Worm (Caenorhabditis elegans) whole organism, mixed stage, embryonic: ENCODE measurements around the gene rab-6.1.
"Not testable (repeated sequence)": the region's sequence is repeated elsewhere in the genome, so short reads cannot be mapped to it uniquely, and the experiment has no call there.

Experiments used
- M03D4.4 ChIP-seq: sonication (generic microtip); optimal IDR thresholded peaks from 2 replicates; lab custom pipeline; 2017; ENCODE audit warnings: mild to moderate bottlenecking, missing genetic modification characterization, missing compliant biosample characterization
- ceh-39 ChIP-seq: fragments of 150-350 bp; optimal IDR thresholded peaks from 2 replicates; lab custom pipeline; 2014; ENCODE audit warnings: missing biosample characterization, missing genetic modification characterization
- ceh-83 ChIP-seq: fragments of 200-800 bp; sonication (Bioruptor generic); optimal IDR thresholded peaks from 2 replicates; lab custom pipeline; 2018; ENCODE audit warnings: mild to moderate bottlenecking, missing genetic modification characterization, missing compliant biosample characterization
- ces-1 ChIP-seq: fragments of 150-350 bp; optimal IDR thresholded peaks from 2 replicates; lab custom pipeline; 2014; ENCODE audit warnings: missing biosample characterization, missing genetic modification reagents, missing genetic modification characterization
- cnd-1 ChIP-seq: fragments of 200-800 bp; sonication (Bioruptor generic); optimal IDR thresholded peaks from 2 replicates; lab custom pipeline; 2018; ENCODE audit warnings: mild to moderate bottlenecking, missing genetic modification characterization, missing compliant biosample characterization
- elt-1 ChIP-seq: sonication (generic microtip); optimal IDR thresholded peaks from 2 replicates; lab custom pipeline; 2017; ENCODE audit warnings: missing genetic modification characterization, mild to moderate bottlenecking, missing compliant biosample characterization, antibody characterized with exemption, moderate library complexity, borderline replicate concordance; ENCODE audit not compliant: insufficient read depth
- elt-3 ChIP-seq: fragments of 150-350 bp; optimal IDR thresholded peaks from 2 replicates; lab custom pipeline; 2014; ENCODE audit warnings: missing biosample characterization, missing genetic modification characterization
- flh-1 ChIP-seq: fragments of 200-800 bp; sonication (Bioruptor generic); optimal IDR thresholded peaks from 2 replicates; lab custom pipeline; 2018; ENCODE audit warnings: mild to moderate bottlenecking, missing genetic modification characterization, moderate library complexity, missing compliant biosample characterization
- ham-2 ChIP-seq: fragments of 200-800 bp; sonication (Bioruptor generic); optimal IDR thresholded peaks from 2 replicates; lab custom pipeline; 2018; ENCODE audit warnings: mild to moderate bottlenecking, missing genetic modification characterization, missing compliant biosample characterization
- hlh-1 ChIP-seq: fragments of 150-350 bp; optimal IDR thresholded peaks from 2 replicates; lab custom pipeline; 2014; ENCODE audit warnings: missing biosample characterization, missing genetic modification reagents, missing genetic modification characterization
- lin-13 ChIP-seq: fragments of 150-350 bp; optimal IDR thresholded peaks from 2 replicates; lab custom pipeline; 2014; ENCODE audit warnings: missing biosample characterization, missing genetic modification characterization
- lin-32 ChIP-seq: fragments of 200-800 bp; sonication (Bioruptor generic); optimal IDR thresholded peaks from 2 replicates; lab custom pipeline; 2018; ENCODE audit warnings: mild to moderate bottlenecking, missing genetic modification characterization, missing compliant biosample characterization
- lsy-2 ChIP-seq: fragments of 150-350 bp; optimal IDR thresholded peaks from 2 replicates; lab custom pipeline; 2014; ENCODE audit warnings: missing biosample characterization, missing genetic modification characterization
- mab-5 ChIP-seq: fragments of 150-350 bp; optimal IDR thresholded peaks from 2 replicates; lab custom pipeline; 2014; ENCODE audit warnings: missing biosample characterization, missing genetic modification characterization
- mep-1 ChIP-seq: fragments of 150-350 bp; optimal IDR thresholded peaks from 2 replicates; lab custom pipeline; 2017; ENCODE audit warnings: missing biosample characterization, missing genetic modification reagents, missing genetic modification characterization, inconsistent platforms
- mls-2 ChIP-seq: sonication (generic microtip); optimal IDR thresholded peaks from 2 replicates; lab custom pipeline; 2016; ENCODE audit warnings: mild to moderate bottlenecking, missing genetic modification characterization, moderate library complexity, missing compliant biosample characterization
- nhr-12 ChIP-seq: fragments of 150-350 bp; optimal IDR thresholded peaks from 2 replicates; lab custom pipeline; 2014; ENCODE audit warnings: missing biosample characterization, missing genetic modification characterization
- nhr-2 ChIP-seq: fragments of 150-350 bp; optimal IDR thresholded peaks from 2 replicates; lab custom pipeline; 2014; ENCODE audit warnings: missing biosample characterization, missing genetic modification characterization
- nhr-237 ChIP-seq: fragments of 150-350 bp; optimal IDR thresholded peaks from 2 replicates; lab custom pipeline; 2014; ENCODE audit warnings: missing biosample characterization, missing genetic modification characterization
- nhr-28 ChIP-seq: fragments of 150-350 bp; optimal IDR thresholded peaks from 2 replicates; lab custom pipeline; 2014; ENCODE audit warnings: missing biosample characterization, missing genetic modification characterization
- nhr-76 ChIP-seq: sonication (generic microtip); optimal IDR thresholded peaks from 2 replicates; lab custom pipeline; 2017; ENCODE audit warnings: missing biosample characterization, missing genetic modification characterization
- pha-4 ChIP-seq: fragments of 150-350 bp; optimal IDR thresholded peaks from 2 replicates; lab custom pipeline; 2018; ENCODE audit warnings: missing biosample characterization, missing genetic modification reagents, missing genetic modification characterization
- sem-2 ChIP-seq: fragments of 200-800 bp; sonication (Bioruptor generic); optimal IDR thresholded peaks from 2 replicates; lab custom pipeline; 2018; ENCODE audit warnings: mild to moderate bottlenecking, missing genetic modification characterization, missing compliant biosample characterization
- snpc-4 ChIP-seq: fragments of 150-350 bp; optimal IDR thresholded peaks from 2 replicates; lab custom pipeline; 2014; ENCODE audit warnings: missing biosample characterization, missing genetic modification characterization
- sptf-1 ChIP-seq: sonication (generic microtip); optimal IDR thresholded peaks from 2 replicates; lab custom pipeline; 2017; ENCODE audit warnings: mild to moderate bottlenecking, missing genetic modification characterization, moderate library complexity, missing compliant biosample characterization
- unc-120 ChIP-seq: sonication (generic microtip); optimal IDR thresholded peaks from 2 replicates; lab custom pipeline; 2017; ENCODE audit warnings: missing genetic modification characterization, missing compliant biosample characterization; ENCODE audit not compliant: poor library complexity, severe bottlenecking
- unc-39 ChIP-seq: fragments of 150-350 bp; optimal IDR thresholded peaks from 2 replicates; lab custom pipeline; 2014; ENCODE audit warnings: missing biosample characterization, missing genetic modification characterization
- unc-62 ChIP-seq: fragments of 150-350 bp; optimal IDR thresholded peaks from 2 replicates; lab custom pipeline; 2014; ENCODE audit warnings: missing biosample characterization, missing genetic modification reagents, missing genetic modification characterization
- zip-8 ChIP-seq: fragments of 150-350 bp; optimal IDR thresholded peaks from 2 replicates; lab custom pipeline; 2014; ENCODE audit warnings: missing biosample characterization, missing genetic modification characterization
- ztf-11 ChIP-seq: fragments of 150-350 bp; optimal IDR thresholded peaks from 2 replicates; lab custom pipeline; 2014; ENCODE audit warnings: missing biosample characterization, missing genetic modification characterization

Gene rab-6.1

ce11 chrIII:8999508-8999907, 6.2 kb downstream of the rab-6.1 start, which contains the start of gene F59B2.3:
Gene F59B2.3 (minus strand): TSS chrIII:8999766.
- TF ChIP-seq ztf-11 (tag; lab: Kevin White, UChicago) (no peak), ceh-39 (tag; lab: Kevin White, UChicago) (no peak), unc-62 (GFP tag; lab: Kevin White, UChicago) (no peak), unc-120 (tag; lab: Kevin White, UChicago) (no peak), M03D4.4 (tag; lab: Kevin White, UChicago) (no peak), lin-13 (tag; lab: Kevin White, UChicago) (no peak), cnd-1 (tag; lab: Kevin White, UChicago) (no peak), nhr-2 (tag; lab: Kevin White, UChicago) (no peak), pha-4 (tag; lab: Kevin White, UChicago) (no peak), mab-5 (tag; lab: Kevin White, UChicago) (no peak), nhr-76 (tag; lab: Kevin White, UChicago) (no peak), mep-1 (tag; lab: Kevin White, UChicago) (no peak), elt-3 (tag; lab: Kevin White, UChicago) (no peak)

DNA sequence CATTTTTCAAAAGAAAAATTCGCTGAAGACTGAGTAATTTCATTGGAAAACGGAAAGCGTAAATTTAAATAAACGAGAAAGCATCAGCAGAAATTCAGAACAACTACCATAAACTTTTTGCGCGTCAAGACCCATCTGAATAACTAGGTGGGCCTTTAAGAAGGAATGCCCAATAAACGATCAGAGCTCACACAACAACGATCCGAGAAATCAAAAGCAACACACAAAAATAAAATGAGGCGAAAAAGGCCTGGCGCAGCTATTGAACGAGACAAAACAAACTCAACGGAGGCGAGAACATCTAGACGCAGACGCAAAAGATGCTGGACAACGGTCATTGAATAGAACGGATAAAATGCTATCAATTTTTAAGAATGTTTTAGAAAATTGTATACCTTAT, 6.9 kb downstream of the rab-6.1 start:
- TF ChIP-seq nhr-237 (tag; lab: Kevin White, UChicago) (no peak), ces-1 (GFP tag; lab: Kevin White, UChicago) (no peak), hlh-1 (tag; lab: Kevin White, UChicago) (no peak), elt-1 (tag; lab: Kevin White, UChicago) (no peak), lin-32 (GFP tag; lab: Kevin White, UChicago) (no peak), ham-2 (GFP tag; lab: Kevin White, UChicago) (no peak), M03D4.4 (tag; lab: Kevin White, UChicago) (no peak), zip-8 (tag; lab: Kevin White, UChicago) (no peak), sem-2 (no peak), nhr-12 (tag; lab: Kevin White, UChicago) (no peak), ceh-39 (tag; lab: Kevin White, UChicago) (no peak), pha-4 (tag; lab: Kevin White, UChicago) (no peak), flh-1 (GFP tag; lab: Kevin White, UChicago) (no peak), sptf-1 (tag; lab: Kevin White, UChicago) (no peak)

ce11 chrIII:8997821-8998220, 7.9 kb downstream of the rab-6.1 start:
- no peak for TF ChIP-seq unc-120 (tag; lab: Kevin White, UChicago)
- no peak for TF ChIP-seq lin-32 (GFP tag; lab: Kevin White, UChicago)
- no peak for TF ChIP-seq snpc-4 (tag; lab: Kevin White, UChicago)
- no peak for TF ChIP-seq ceh-83 (GFP tag; lab: Kevin White, UChicago)
- TF ChIP-seq ces-1 (GFP tag; lab: Kevin White, UChicago): no peak
- TF ChIP-seq flh-1 (GFP tag; lab: Kevin White, UChicago): no peak
- TF ChIP-seq lsy-2 (tag; lab: Kevin White, UChicago): no peak
- TF ChIP-seq mls-2 (tag; lab: Kevin White, UChicago): no peak
- no peak for TF ChIP-seq ztf-11 (tag; lab: Kevin White, UChicago)
- TF ChIP-seq sem-2: no peak

- TF ChIP-seq nhr-76 (tag; lab: Kevin White, UChicago): no peak
- TF ChIP-seq unc-39 (tag; lab: Kevin White, UChicago): no peak
- no peak for TF ChIP-seq snpc-4 (tag; lab: Kevin White, UChicago)
- no peak for TF ChIP-seq mab-5 (tag; lab: Kevin White, UChicago)
- TF ChIP-seq nhr-28 (tag; lab: Kevin White, UChicago): no peak
- no peak for TF ChIP-seq M03D4.4 (tag; lab: Kevin White, UChicago)
- TF ChIP-seq, all 35 proteins: peak for 0
These were observed 9.1 kb downstream of the rab-6.1 start, which contains the start of gene skat-1 for ce11 chrIII:8996686-8997085. Gene skat-1 (minus strand): TSS chrIII:8996786.

- TF ChIP-seq ztf-11 (tag; lab: Kevin White, UChicago); lin-13 (tag; lab: Kevin White, UChicago); lin-32 (GFP tag; lab: Kevin White, UChicago): not testable (repeated sequence)
These were observed 16.0 kb downstream of the rab-6.1 start, which contains the start of gene R08D7.7 for ce11 chrIII:8989752-8990151. Gene R08D7.7 (plus strand): TSS chrIII:8990052.
